Worm (Caenorhabditis elegans): ENCODE results near the gene C06A8.6.

C06A8.6 gene

DNA sequence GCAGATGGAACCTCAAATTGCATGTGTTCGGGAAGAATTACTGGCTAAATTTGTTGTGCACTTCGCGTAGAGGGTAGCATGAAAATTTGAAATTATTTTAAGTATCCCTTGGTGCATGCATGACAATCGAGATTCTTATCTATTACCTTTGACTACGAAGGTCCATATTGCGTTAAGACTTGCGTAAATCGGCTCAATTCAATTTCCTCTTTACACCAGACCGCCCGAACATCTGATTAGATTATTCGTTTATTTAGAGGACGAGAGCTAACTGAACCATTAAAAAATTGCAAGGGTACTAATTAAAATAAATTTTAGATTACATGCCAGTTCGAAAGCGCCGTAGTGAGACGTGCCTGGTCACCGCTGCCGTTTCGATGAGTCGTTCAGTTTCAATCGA lies 45.3 kb downstream of the C06A8.6 start:
- TF ChIP-seq ama-1 (optimal IDR thresholded peaks at IDR 0.05) (no peak), mab-5 (tag; optimal IDR thresholded peaks at IDR 0.05) (no peak), ztf-4 (tag; optimal IDR thresholded peaks at IDR 0.05) (no peak), mbf-1 (tag; optimal IDR thresholded peaks at IDR 0.05) (no peak), alr-1 (tag; optimal IDR thresholded peaks at IDR 0.05) (no peak), mdl-1 (tag; optimal IDR thresholded peaks at IDR 0.05) (no peak), nhr-129 (tag; optimal IDR thresholded peaks at IDR 0.05) (no peak), nhr-23 (tag; optimal IDR thresholded peaks at IDR 0.05) (no peak)

DNA sequence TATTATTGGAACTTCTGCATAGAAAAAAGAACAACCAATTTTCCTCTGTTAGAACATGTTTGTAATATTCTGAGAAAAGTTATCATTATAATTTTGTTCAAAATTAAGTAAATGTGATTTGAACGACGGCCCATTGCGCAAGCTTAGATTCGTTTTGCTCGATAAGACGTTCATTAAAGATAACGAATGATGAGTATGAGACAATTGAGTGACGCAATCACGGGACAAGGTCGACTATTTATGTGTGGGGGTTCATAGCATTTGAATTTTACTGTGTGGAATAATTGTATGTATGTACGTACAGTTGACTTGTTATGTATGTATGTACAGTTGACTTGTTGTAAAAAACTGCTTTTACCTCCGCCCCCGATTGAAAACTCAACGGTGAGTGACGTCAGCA lies 47.1 kb downstream of the C06A8.6 start:
- no peak for TF ChIP-seq crh-2 (tag; optimal IDR thresholded peaks at IDR 0.05)
- TF ChIP-seq sma-3 (GFP tag; optimal IDR thresholded peaks at IDR 0.05) = no peak

DNA sequence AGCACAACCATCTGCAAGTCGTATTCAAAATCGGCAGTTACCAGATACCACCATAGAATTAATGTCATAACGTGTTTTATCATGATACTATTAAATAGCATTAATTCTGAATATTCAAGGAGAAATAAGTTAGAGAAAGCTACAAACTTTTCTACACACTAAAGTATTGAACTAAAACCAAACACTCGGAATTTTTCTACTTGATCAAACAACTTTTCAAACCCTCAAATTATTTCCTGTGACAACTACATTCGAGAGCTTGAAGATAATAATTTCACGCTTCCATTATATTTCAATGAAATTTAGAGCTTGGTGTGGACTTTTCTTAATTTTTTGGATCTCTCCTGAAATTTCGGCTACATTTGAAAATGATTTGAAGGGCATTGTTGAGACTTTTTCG lies 50.2 kb downstream of the C06A8.6 start, which contains the start of gene irld-47:
Gene irld-47, minus strand, starts transcription at position 101 of the 400 bp plus-strand sequence.
- TF ChIP-seq unc-62 (GFP tag; optimal IDR thresholded peaks at IDR 0.05) = no peak
- no peak for TF ChIP-seq F13H6.1 (tag; optimal IDR thresholded peaks at IDR 0.05)
- TF ChIP-seq ztf-4 (tag; optimal IDR thresholded peaks at IDR 0.05) = no peak
- TF ChIP-seq fos-1 (tag; optimal IDR thresholded peaks at IDR 0.05) = no peak
- no peak for TF ChIP-seq ZK546.5 (tag; optimal IDR thresholded peaks at IDR 0.05)
- no peak for TF ChIP-seq snpc-4 (tag; optimal IDR thresholded peaks at IDR 0.05)
- no peak for TF ChIP-seq ceh-16 (tag; optimal IDR thresholded peaks at IDR 0.05)
- TF ChIP-seq mdl-1 (tag; optimal IDR thresholded peaks at IDR 0.05) = no peak
- TF ChIP-seq ama-1 (optimal IDR thresholded peaks at IDR 0.05) = no peak
- TF ChIP-seq nhr-10 (tag; optimal IDR thresholded peaks at IDR 0.05) = no peak
- no peak for TF ChIP-seq blmp-1 (tag; optimal IDR thresholded peaks at IDR 0.05; ENCODE audit: insufficient read depth)
- no peak for TF ChIP-seq nhr-129 (tag; optimal IDR thresholded peaks at IDR 0.05)
- TF ChIP-seq elt-3 (tag; optimal IDR thresholded peaks at IDR 0.05) = no peak
- no peak for TF ChIP-seq elt-1 (tag; optimal IDR thresholded peaks at IDR 0.05)
- no peak for TF ChIP-seq nhr-237 (tag; optimal IDR thresholded peaks at IDR 0.05)
- no peak for TF ChIP-seq ztf-11 (tag; optimal IDR thresholded peaks at IDR 0.05)
- TF ChIP-seq dmd-4 (tag; optimal IDR thresholded peaks at IDR 0.05) = no peak
- no peak for TF ChIP-seq nhr-6 (tag; optimal IDR thresholded peaks at IDR 0.05)
- TF ChIP-seq zag-1 (tag; optimal IDR thresholded peaks at IDR 0.05) = no peak

Measured in whole organism, L2 larva.